Worm (Caenorhabditis elegans) whole organism, L1 larva: Measurements from ENCODE around the gene D1054.5.

ENCODE experiments used
- C16A3.4 ChIP-seq: fragments of 150-350 bp; optimal IDR thresholded peaks from 2 replicates; lab custom pipeline; 2014; ENCODE audit warnings: missing biosample characterization, missing genetic modification characterization
- C34B4.2 ChIP-seq: sonication (generic microtip); optimal IDR thresholded peaks from 2 replicates; lab custom pipeline; 2017; ENCODE audit warnings: mild to moderate bottlenecking, missing genetic modification characterization, missing compliant biosample characterization
- F16B12.6 ChIP-seq: fragments of 150-350 bp; optimal IDR thresholded peaks from 2 replicates; lab custom pipeline; 2014; ENCODE audit warnings: missing biosample characterization, missing genetic modification characterization
- aha-1 ChIP-seq: fragments of 150-350 bp; optimal IDR thresholded peaks from 2 replicates; lab custom pipeline; 2014; ENCODE audit warnings: missing biosample characterization, missing genetic modification characterization
- alr-1 ChIP-seq: fragments of 200-800 bp; sonication (Bioruptor generic); optimal IDR thresholded peaks from 2 replicates; lab custom pipeline; 2018; ENCODE audit warnings: borderline replicate concordance, mild to moderate bottlenecking, missing genetic modification characterization, missing compliant biosample characterization
- aly-2 ChIP-seq: fragments of 150-350 bp; optimal IDR thresholded peaks from 2 replicates; lab custom pipeline; 2014; ENCODE audit warnings: missing biosample characterization, missing genetic modification characterization
- ama-1 ChIP-seq: fragments of 150-350 bp; optimal IDR thresholded peaks from 2 replicates; lab custom pipeline; 2014
- blmp-1 ChIP-seq: fragments of 150-350 bp; optimal IDR thresholded peaks from 2 replicates; lab custom pipeline; 2014; ENCODE audit warnings: missing biosample characterization, missing genetic modification characterization
- dsc-1 ChIP-seq: sonication (generic microtip); optimal IDR thresholded peaks from 2 replicates; lab custom pipeline; 2016; ENCODE audit warnings: mild to moderate bottlenecking, missing genetic modification characterization, missing compliant biosample characterization
- egl-13 ChIP-seq: sonication (generic microtip); optimal IDR thresholded peaks from 2 replicates; lab custom pipeline; 2016; ENCODE audit warnings: missing genotype, missing genetic modification reagents, missing genetic modification characterization, missing compliant biosample characterization
- egl-27 ChIP-seq, 2 experiments: fragments of 150-350 bp in 1 of 2; sonication (generic microtip); optimal IDR thresholded peaks; 3 replicates each; lab custom pipeline; 2017 to 2018; ENCODE audit warnings: missing biosample characterization in 2 of 2, missing genetic modification characterization in 2 of 2, missing genetic modification reagents in 2 of 2
- elt-2 ChIP-seq: sonication (generic microtip); optimal IDR thresholded peaks from 2 replicates; lab custom pipeline; 2016; ENCODE audit warnings: missing genetic modification characterization, mild to moderate bottlenecking, inconsistent platforms, missing compliant biosample characterization, missing genetic modification reagents
- ets-5 ChIP-seq: fragments of 200-800 bp; sonication (Bioruptor generic); IDR thresholded peaks from 2 replicates; pipeline ENCODE4 v1.3.6; 2022; ENCODE audit warnings: missing genetic modification characterization, missing compliant biosample characterization
- fkh-8 ChIP-seq: sonication (generic microtip); optimal IDR thresholded peaks from 2 replicates; lab custom pipeline; 2016; ENCODE audit warnings: mild to moderate bottlenecking, missing genetic modification characterization, missing compliant biosample characterization
- fos-1 ChIP-seq: fragments of 150-350 bp; optimal IDR thresholded peaks from 2 replicates; lab custom pipeline; 2014; ENCODE audit warnings: missing biosample characterization, missing genetic modification characterization
- hlh-17 ChIP-seq: fragments of 200-800 bp; sonication (Bioruptor generic); optimal IDR thresholded peaks from 2 replicates; lab custom pipeline; 2018; ENCODE audit warnings: missing genetic modification characterization, mild to moderate bottlenecking, missing compliant biosample characterization, moderate library complexity, borderline replicate concordance
- hpl-2 ChIP-seq: fragments of 150-350 bp; optimal IDR thresholded peaks from 2 replicates; lab custom pipeline; 2014; ENCODE audit warnings: missing biosample characterization, missing genetic modification reagents, missing genetic modification characterization
- irx-1 ChIP-seq: sonication (generic microtip); optimal IDR thresholded peaks from 2 replicates; lab custom pipeline; 2016; ENCODE audit warnings: missing genetic modification characterization, missing compliant biosample characterization
- isw-1 ChIP-seq: fragments of 200-800 bp; sonication (Bioruptor generic); IDR thresholded peaks from 2 replicates; pipeline ENCODE4 v1.3.6; 2022; ENCODE audit warnings: missing genetic modification characterization, missing compliant biosample characterization
- jun-1 ChIP-seq: fragments of 150-350 bp; optimal IDR thresholded peaks from 2 replicates; lab custom pipeline; 2014; ENCODE audit warnings: missing biosample characterization, missing genetic modification reagents, missing genetic modification characterization
- lin-13 ChIP-seq: fragments of 150-350 bp; optimal IDR thresholded peaks from 2 replicates; lab custom pipeline; 2014; ENCODE audit warnings: missing biosample characterization, missing genetic modification reagents, missing genetic modification characterization
- lin-14 ChIP-seq: fragments of 200-800 bp; sonication (Bioruptor generic); optimal IDR thresholded peaks from 2 replicates; lab custom pipeline; 2018; ENCODE audit warnings: mild to moderate bottlenecking, missing genetic modification characterization, moderate library complexity, missing compliant biosample characterization
- lin-35 ChIP-seq, 2 experiments: fragments of 150-350 bp; optimal IDR thresholded peaks; 2 replicates each; lab custom pipeline; 2014; ENCODE audit warnings: missing biosample characterization in 2 of 2, missing genetic modification characterization in 2 of 2, missing genetic modification reagents in 2 of 2
- lir-3 ChIP-seq: sonication (generic microtip); optimal IDR thresholded peaks from 2 replicates; lab custom pipeline; 2016; ENCODE audit warnings: mild to moderate bottlenecking, missing genetic modification characterization, moderate library complexity, missing compliant biosample characterization; ENCODE audit not compliant: poor library complexity
- lsy-2 ChIP-seq, 2 experiments: fragments of 150-350 bp; optimal IDR thresholded peaks; 2 replicates each; lab custom pipeline; 2014; ENCODE audit warnings: missing biosample characterization in 2 of 2, missing genetic modification characterization in 2 of 2
- mab-9 ChIP-seq: fragments of 200-800 bp; sonication (Bioruptor generic); IDR thresholded peaks from 2 replicates; pipeline ENCODE4 v1.3.6; 2022; ENCODE audit warnings: missing genetic modification reagents, missing genetic modification characterization, missing compliant biosample characterization
- mdl-1 ChIP-seq, 2 experiments: fragments of 150-350 bp; optimal IDR thresholded peaks; 2 replicates each; lab custom pipeline; 2014 to 2017; ENCODE audit warnings: missing biosample characterization in 2 of 2, missing genetic modification characterization in 2 of 2, inconsistent platforms in 1 of 2
- mef-2 ChIP-seq: fragments of 150-350 bp; optimal IDR thresholded peaks from 2 replicates; lab custom pipeline; 2014; ENCODE audit warnings: missing biosample characterization, missing genetic modification characterization
- mep-1 ChIP-seq: fragments of 150-350 bp; optimal IDR thresholded peaks from 2 replicates; lab custom pipeline; 2014; ENCODE audit warnings: missing biosample characterization, missing genetic modification characterization
- nhr-237 ChIP-seq: fragments of 150-350 bp; optimal IDR thresholded peaks from 2 replicates; lab custom pipeline; 2014; ENCODE audit warnings: missing biosample characterization, missing genetic modification characterization
- nhr-47 ChIP-seq: sonication (generic microtip); optimal IDR thresholded peaks from 2 replicates; lab custom pipeline; 2016; ENCODE audit warnings: mild to moderate bottlenecking, missing genetic modification characterization, moderate library complexity, missing compliant biosample characterization
- nhr-71 ChIP-seq: sonication (generic microtip); optimal IDR thresholded peaks from 2 replicates; lab custom pipeline; 2016; ENCODE audit warnings: mild to moderate bottlenecking, missing genetic modification characterization, moderate library complexity, missing compliant biosample characterization
- nhr-77 ChIP-seq: fragments of 150-350 bp; optimal IDR thresholded peaks from 2 replicates; lab custom pipeline; 2014; ENCODE audit warnings: missing biosample characterization, missing genetic modification characterization
- nhr-85 ChIP-seq: sonication (generic microtip); peaks from one replicate; lab custom pipeline; 2016; ENCODE audit warnings: missing genetic modification characterization, inconsistent platforms, missing compliant biosample characterization
- pax-3 ChIP-seq: fragments of 200-800 bp; sonication (Bioruptor generic); optimal IDR thresholded peaks from 2 replicates; lab custom pipeline; 2018; ENCODE audit warnings: mild to moderate bottlenecking, missing genetic modification characterization, moderate library complexity, missing compliant biosample characterization
- pqm-1 ChIP-seq: sonication (generic microtip); optimal IDR thresholded peaks from 3 replicates; lab custom pipeline; 2017; ENCODE audit warnings: missing biosample characterization, missing genetic modification characterization
- rnt-1 ChIP-seq: sonication (generic microtip); optimal IDR thresholded peaks from 2 replicates; lab custom pipeline; 2016; ENCODE audit warnings: mild to moderate bottlenecking, missing genetic modification characterization, moderate library complexity, missing compliant biosample characterization
- skn-1 ChIP-seq: fragments of 150-350 bp; optimal IDR thresholded peaks from 2 replicates; lab custom pipeline; 2014; ENCODE audit warnings: missing biosample characterization, missing genetic modification characterization
- snpc-4 ChIP-seq: fragments of 150-350 bp; optimal IDR thresholded peaks from 2 replicates; lab custom pipeline; 2014; ENCODE audit warnings: missing biosample characterization, missing genetic modification characterization
- sup-37 ChIP-seq: fragments of 200-800 bp; sonication (Bioruptor generic); optimal IDR thresholded peaks from 2 replicates; lab custom pipeline; 2018; ENCODE audit warnings: mild to moderate bottlenecking, missing genetic modification characterization, missing compliant biosample characterization
- swsn-7 ChIP-seq: sonication (generic microtip); optimal IDR thresholded peaks from 2 replicates; lab custom pipeline; 2016; ENCODE audit warnings: missing genetic modification characterization, missing compliant biosample characterization
- tbx-2 ChIP-seq: sonication (generic microtip); optimal IDR thresholded peaks from 2 replicates; lab custom pipeline; 2016; ENCODE audit warnings: missing genetic modification characterization, missing compliant biosample characterization
- tlp-1 ChIP-seq: fragments of 150-350 bp; optimal IDR thresholded peaks from 2 replicates; lab custom pipeline; 2014; ENCODE audit warnings: missing biosample characterization, missing genetic modification characterization
- unc-130 ChIP-seq: fragments of 150-350 bp; optimal IDR thresholded peaks from 2 replicates; lab custom pipeline; 2017; ENCODE audit warnings: missing biosample characterization, missing genetic modification characterization, inconsistent platforms
- unc-62 ChIP-seq: fragments of 150-350 bp; optimal IDR thresholded peaks from 2 replicates; lab custom pipeline; 2014; ENCODE audit warnings: missing biosample characterization, missing genetic modification reagents, missing genetic modification characterization
- unc-86 ChIP-seq: sonication (generic microtip); optimal IDR thresholded peaks from 2 replicates; lab custom pipeline; 2016; ENCODE audit warnings: missing genetic modification characterization, missing compliant biosample characterization
- vab-15 ChIP-seq: sonication (generic microtip); optimal IDR thresholded peaks from 2 replicates; lab custom pipeline; 2017; ENCODE audit warnings: missing genotype, mild to moderate bottlenecking, missing genetic modification characterization, missing compliant biosample characterization
- xbp-1 ChIP-seq: sonication (generic microtip); optimal IDR thresholded peaks from 2 replicates; lab custom pipeline; 2016; ENCODE audit warnings: missing genetic modification characterization, missing compliant biosample characterization
- zip-4 ChIP-seq: fragments of 200-800 bp; sonication (Bioruptor generic); optimal IDR thresholded peaks from 2 replicates; lab custom pipeline; 2018; ENCODE audit warnings: mild to moderate bottlenecking, missing genetic modification characterization, moderate library complexity, missing compliant biosample characterization

D1054.5 gene

DNA sequence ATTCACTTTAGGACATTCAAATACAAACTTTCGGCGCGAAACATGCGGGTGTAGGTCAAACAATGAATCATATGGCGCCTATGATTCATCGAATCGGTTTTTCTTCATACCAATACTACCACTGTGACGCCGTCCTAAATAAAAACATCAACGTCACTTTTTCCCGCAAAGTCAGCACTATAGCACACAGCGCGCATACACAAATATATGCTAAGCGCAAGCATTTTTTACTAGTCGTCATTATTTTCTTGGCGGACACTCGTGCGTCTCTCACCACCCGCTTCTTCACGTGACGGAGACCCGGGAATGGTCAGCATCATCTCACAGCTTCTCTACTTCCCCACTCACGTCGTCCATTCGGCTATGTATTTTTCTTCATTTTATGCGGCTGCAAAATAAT is 53.2 kb downstream of the D1054.5 start:
- TF ChIP-seq snpc-4 (tag; lab: Kevin White, UChicago) (no peak), swsn-7 (tag; lab: Kevin White, UChicago) (no peak), nhr-85 (tag; lab: Kevin White, UChicago) (peak; percentile 53), mep-1 (peak; percentile 4), nhr-71 (tag; lab: Kevin White, UChicago) (peak; percentile 57), aly-2 (tag; lab: Kevin White, UChicago) (no peak), nhr-237 (tag; lab: Kevin White, UChicago) (no peak), unc-86 (tag; lab: Kevin White, UChicago) (peak; percentile 25), pqm-1 (tag; lab: Kevin White, UChicago) (no peak), F16B12.6 (tag; lab: Kevin White, UChicago) (no peak), hlh-17 (GFP tag; lab: Kevin White, UChicago) (no peak), lin-35 (GFP tag; optimal IDR thresholded peaks at IDR 0.05; lab: Kevin White, UChicago) (peak; percentile 1 to 11), ama-1 (lab: Kevin White, UChicago) (no peak), lir-3 (no peak), mab-9 (GFP tag; lab: Robert Waterston, UW) (no peak), C16A3.4 (tag; lab: Kevin White, UChicago) (no peak), irx-1 (no peak), vab-15 (tag; lab: Kevin White, UChicago) (no peak), jun-1 (peak; percentile 48), lin-13 (no peak), xbp-1 (no peak), pax-3 (tag; lab: Kevin White, UChicago) (peak; percentile 38), egl-13 (tag; lab: Kevin White, UChicago) (peak; percentile 27), rnt-1 (tag; lab: Kevin White, UChicago) (no peak), nhr-77 (tag; lab: Kevin White, UChicago) (peak; percentile 23), tbx-2 (no peak), skn-1 (tag; lab: Kevin White, UChicago) (peak; percentile 51), blmp-1 (tag; lab: Kevin White, UChicago) (peak; percentile 46), unc-130 (tag; lab: Kevin White, UChicago) (no peak), mef-2 (tag; lab: Kevin White, UChicago) (no peak), fos-1 (tag; lab: Kevin White, UChicago) (no peak), dsc-1 (tag; lab: Kevin White, UChicago) (no peak), unc-62 (GFP tag; lab: Kevin White, UChicago) (no peak), isw-1 (GFP tag; lab: Robert Waterston, UW) (no peak), ets-5 (GFP tag; lab: Robert Waterston, UW) (no peak), hpl-2 (no peak), aha-1 (tag; lab: Kevin White, UChicago) (no peak), zip-4 (GFP tag; lab: Kevin White, UChicago) (no peak), C34B4.2 (tag; lab: Kevin White, UChicago) (no peak), lin-14 (GFP tag; lab: Kevin White, UChicago) (peak; percentile 65), elt-2 (tag; lab: Kevin White, UChicago) (no peak), mdl-1 (tag; optimal IDR thresholded peaks at IDR 0.05; lab: Kevin White, UChicago) (peak in 1 of 2 experiments; percentile 58), fkh-8 (tag; lab: Kevin White, UChicago) (peak; percentile 41), sup-37 (GFP tag; lab: Kevin White, UChicago) (no peak), nhr-47 (tag; lab: Kevin White, UChicago) (peak; percentile 40), lsy-2 (tag; optimal IDR thresholded peaks at IDR 0.05; lab: Kevin White, UChicago) (peak in 1 of 2 experiments; percentile 30), alr-1 (no peak), tlp-1 (no peak), egl-27 (tag; optimal IDR thresholded peaks at IDR 0.05; lab: Kevin White, UChicago) (no peak)
